Worm (Caenorhabditis elegans) whole organism, late embryonic: ENCODE results near the gene cbp-1.
A peak's percentile ranks its signal among the peaks of the same experiment; 100 is the strongest.

ENCODE experiments used
- C38D4.7 ChIP-seq: fragments of 200-800 bp; sonication (Bioruptor generic); optimal IDR thresholded peaks from 2 replicates; lab custom pipeline; 2018; ENCODE audit warnings: mild to moderate bottlenecking, missing genetic modification characterization, moderate library complexity, missing compliant biosample characterization
- K02D7.2 ChIP-seq: sonication (generic microtip); optimal IDR thresholded peaks from 2 replicates; lab custom pipeline; 2017; ENCODE audit warnings: mild to moderate bottlenecking, missing genetic modification characterization, missing compliant biosample characterization
- K09A11.1 ChIP-seq: sonication (generic microtip); optimal IDR thresholded peaks from 2 replicates; lab custom pipeline; 2017; ENCODE audit warnings: antibody characterized with exemption, mild to moderate bottlenecking, missing genetic modification characterization, missing compliant biosample characterization; ENCODE audit not compliant: insufficient read depth
- ahr-1 ChIP-seq: sonication (generic microtip); optimal IDR thresholded peaks from 2 replicates; lab custom pipeline; 2016; ENCODE audit warnings: missing genetic modification characterization, missing compliant biosample characterization
- ceh-14 ChIP-seq: sonication (generic microtip); optimal IDR thresholded peaks from 2 replicates; lab custom pipeline; 2016; ENCODE audit warnings: missing genotype, missing genetic modification characterization, missing compliant biosample characterization
- ceh-24 ChIP-seq: sonication (generic microtip); optimal IDR thresholded peaks from 2 replicates; lab custom pipeline; 2016; ENCODE audit warnings: mild to moderate bottlenecking, missing genetic modification characterization, missing compliant biosample characterization
- ceh-34 ChIP-seq: sonication (generic microtip); optimal IDR thresholded peaks from 2 replicates; lab custom pipeline; 2016; ENCODE audit warnings: mild to moderate bottlenecking, missing genetic modification characterization, missing compliant biosample characterization
- ceh-45 ChIP-seq: fragments of 200-800 bp; sonication (Bioruptor generic); IDR thresholded peaks from 2 replicates; pipeline ENCODE4 v1.3.6; 2022; ENCODE audit warnings: missing genetic modification reagents, missing genetic modification characterization, missing compliant biosample characterization
- ceh-48 ChIP-seq: sonication (generic microtip); optimal IDR thresholded peaks from 2 replicates; lab custom pipeline; 2016; ENCODE audit warnings: missing genetic modification characterization, inconsistent platforms, missing compliant biosample characterization
- ceh-6 ChIP-seq: fragments of 200-800 bp; sonication (Bioruptor generic); optimal IDR thresholded peaks from 2 replicates; lab custom pipeline; 2018; ENCODE audit warnings: mild to moderate bottlenecking, missing genetic modification characterization, missing compliant biosample characterization
- dve-1 ChIP-seq: sonication (generic microtip); optimal IDR thresholded peaks from 2 replicates; lab custom pipeline; 2017; ENCODE audit warnings: antibody characterized with exemption, mild to moderate bottlenecking, missing genetic modification characterization, missing compliant biosample characterization
- elt-2 ChIP-seq: sonication (generic microtip); optimal IDR thresholded peaks from 2 replicates; lab custom pipeline; 2016; ENCODE audit warnings: missing genetic modification reagents, missing genetic modification characterization, missing compliant biosample characterization
- elt-4 ChIP-seq: sonication (generic microtip); optimal IDR thresholded peaks from 2 replicates; lab custom pipeline; 2016; ENCODE audit warnings: missing genetic modification characterization, missing compliant biosample characterization
- ets-4 ChIP-seq: sonication (generic microtip); optimal IDR thresholded peaks from 2 replicates; lab custom pipeline; 2016; ENCODE audit warnings: missing genetic modification characterization, missing compliant biosample characterization
- eyg-1 ChIP-seq: sonication (generic microtip); optimal IDR thresholded peaks from 2 replicates; lab custom pipeline; 2016; ENCODE audit warnings: missing genotype, missing genetic modification characterization, missing compliant biosample characterization
- fkh-10 ChIP-seq: fragments of 150-350 bp; optimal IDR thresholded peaks from 2 replicates; lab custom pipeline; 2014; ENCODE audit warnings: missing biosample characterization, missing genetic modification reagents, missing genetic modification characterization
- fkh-6 ChIP-seq: sonication (generic microtip); optimal IDR thresholded peaks from 2 replicates; lab custom pipeline; 2016; ENCODE audit warnings: missing genetic modification characterization, missing compliant biosample characterization
- hlh-6 ChIP-seq: sonication (generic microtip); optimal IDR thresholded peaks from 2 replicates; lab custom pipeline; 2016; ENCODE audit warnings: missing genotype, missing genetic modification characterization, missing compliant biosample characterization
- hlh-8 ChIP-seq: sonication (generic microtip); optimal IDR thresholded peaks from 2 replicates; lab custom pipeline; 2016; ENCODE audit warnings: missing genotype, missing genetic modification characterization, missing compliant biosample characterization
- lim-6 ChIP-seq: sonication (generic microtip); optimal IDR thresholded peaks from 2 replicates; lab custom pipeline; 2016; ENCODE audit warnings: missing genetic modification characterization, missing compliant biosample characterization
- madf-2 ChIP-seq: sonication (generic microtip); optimal IDR thresholded peaks from 2 replicates; lab custom pipeline; 2017; ENCODE audit warnings: missing genetic modification characterization, missing compliant biosample characterization
- nfya-1 ChIP-seq: sonication (generic microtip); optimal IDR thresholded peaks from 2 replicates; lab custom pipeline; 2017; ENCODE audit warnings: missing genetic modification characterization, mild to moderate bottlenecking, missing compliant biosample characterization, antibody characterized with exemption, moderate library complexity
- npax-4 ChIP-seq: sonication (generic microtip); optimal IDR thresholded peaks from 2 replicates; lab custom pipeline; 2016; ENCODE audit warnings: missing genetic modification characterization, missing compliant biosample characterization
- pax-1 ChIP-seq: fragments of 150-350 bp; optimal IDR thresholded peaks from 2 replicates; lab custom pipeline; 2014; ENCODE audit warnings: missing biosample characterization, missing genetic modification characterization
- pha-2 ChIP-seq: sonication (generic microtip); optimal IDR thresholded peaks from 2 replicates; lab custom pipeline; 2017; ENCODE audit warnings: mild to moderate bottlenecking, missing genetic modification characterization, missing compliant biosample characterization
- ref-2 ChIP-seq: sonication (generic microtip); optimal IDR thresholded peaks from 2 replicates; lab custom pipeline; 2016; ENCODE audit warnings: missing genetic modification characterization, missing compliant biosample characterization
- sox-2 ChIP-seq: fragments of 200-800 bp; sonication (Bioruptor generic); IDR thresholded peaks from 2 replicates; pipeline ENCODE4 v1.3.6; 2022; ENCODE audit warnings: missing genetic modification reagents, missing genetic modification characterization, missing compliant biosample characterization
- syd-9 ChIP-seq: sonication (generic microtip); optimal IDR thresholded peaks from 2 replicates; lab custom pipeline; 2016; ENCODE audit warnings: mild to moderate bottlenecking, missing genetic modification characterization, moderate library complexity, missing compliant biosample characterization
- tbx-7 ChIP-seq: sonication (generic microtip); optimal IDR thresholded peaks from 2 replicates; lab custom pipeline; 2016; ENCODE audit warnings: missing genotype, missing genetic modification characterization, missing compliant biosample characterization
- ttx-3 ChIP-seq: sonication (generic microtip); optimal IDR thresholded peaks from 2 replicates; lab custom pipeline; 2016; ENCODE audit warnings: missing genetic modification reagents, missing genetic modification characterization, missing compliant biosample characterization
- unc-3 ChIP-seq, 2 experiments: fragments of 200-800 bp in 1 of 2; sonication (Bioruptor generic) in 1 of 2; sonication (generic microtip) in 1 of 2; conservative IDR thresholded peaks in 1 of 2; optimal IDR thresholded peaks in 1 of 2; 2 replicates each; pipeline versions ENCODE4 v1.3.6 to Lab custom; 2016 to 2022; ENCODE audit warnings: missing compliant biosample characterization in 2 of 2, missing genetic modification characterization in 2 of 2, missing genetic modification reagents in 1 of 2
- ztf-16 ChIP-seq: sonication (generic microtip); optimal IDR thresholded peaks from 2 replicates; lab custom pipeline; 2017; ENCODE audit warnings: missing genetic modification characterization, missing compliant biosample characterization

The cbp-1 gene

DNA sequence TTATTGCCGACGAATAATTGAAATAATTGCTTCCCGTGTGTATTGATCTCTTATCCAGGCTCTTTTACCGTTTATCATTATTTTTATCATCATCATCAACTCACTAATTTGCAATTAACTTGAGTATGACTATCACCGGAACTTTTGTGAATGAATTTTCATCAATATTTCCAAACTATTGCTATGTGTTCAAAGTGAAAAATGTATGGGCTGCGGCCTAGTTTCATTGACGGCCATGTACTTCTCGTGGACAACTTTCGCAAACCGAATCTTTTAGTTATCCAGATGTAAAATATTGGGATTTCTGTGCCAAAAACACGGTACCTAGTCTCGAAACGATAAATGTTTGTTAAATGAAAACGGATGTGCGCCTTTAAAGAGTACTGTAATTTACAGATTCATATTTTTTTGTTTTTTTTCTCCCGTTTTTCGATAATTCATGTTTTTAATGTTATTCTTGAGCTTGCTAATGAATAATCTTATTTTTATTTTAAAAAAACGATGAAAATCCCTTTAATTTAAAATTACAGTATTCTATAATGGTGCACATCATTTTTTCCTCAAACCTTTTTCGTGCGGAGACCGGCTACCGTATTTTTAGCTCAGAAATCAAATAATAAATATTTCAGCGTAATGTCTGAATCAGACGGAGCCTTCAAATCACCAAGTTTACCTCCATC is 32.3 kb downstream of the cbp-1 start, which contains the start of gene ZK632.2:
TSS of gene ZK632.2 (plus strand) at position 630 of the 680 bp plus-strand sequence.
- no peak for TF ChIP-seq C38D4.7 (GFP tag; lab: Kevin White, UChicago)
- no peak for TF ChIP-seq madf-2 (tag; lab: Kevin White, UChicago)
- TF ChIP-seq fkh-10 (GFP tag; lab: Kevin White, UChicago), result no peak
- no peak for TF ChIP-seq ceh-14 (tag; lab: Kevin White, UChicago)
- TF ChIP-seq ahr-1 (tag; lab: Kevin White, UChicago), result no peak
- TF ChIP-seq elt-2 (tag; lab: Kevin White, UChicago), result no peak
- no peak for TF ChIP-seq ceh-24 (tag; lab: Kevin White, UChicago)
- TF ChIP-seq K09A11.1 (tag; lab: Kevin White, UChicago), result no peak
- no peak for TF ChIP-seq npax-4 (tag; lab: Kevin White, UChicago)
- no peak for TF ChIP-seq dve-1 (tag; lab: Kevin White, UChicago)
- TF ChIP-seq ceh-6 (GFP tag; lab: Kevin White, UChicago), result no peak
- no peak for TF ChIP-seq ceh-34 (tag; lab: Kevin White, UChicago)
- no peak for TF ChIP-seq eyg-1 (tag; lab: Kevin White, UChicago)
- TF ChIP-seq hlh-8 (tag; lab: Kevin White, UChicago), result no peak
- TF ChIP-seq fkh-6 (tag; lab: Kevin White, UChicago), result no peak
- TF ChIP-seq hlh-6 (tag; lab: Kevin White, UChicago), result no peak
- no peak for TF ChIP-seq unc-3 (GFP tag; conservative IDR thresholded peaks at IDR 0.05; lab: Robert Waterston, UW)
- TF ChIP-seq unc-3 (tag; optimal IDR thresholded peaks at IDR 0.05; lab: Kevin White, UChicago), result no peak
- TF ChIP-seq ceh-48 (tag; lab: Kevin White, UChicago), result no peak
- no peak for TF ChIP-seq ref-2 (tag; lab: Kevin White, UChicago)
- TF ChIP-seq, all 69 proteins: peak for 0

DNA sequence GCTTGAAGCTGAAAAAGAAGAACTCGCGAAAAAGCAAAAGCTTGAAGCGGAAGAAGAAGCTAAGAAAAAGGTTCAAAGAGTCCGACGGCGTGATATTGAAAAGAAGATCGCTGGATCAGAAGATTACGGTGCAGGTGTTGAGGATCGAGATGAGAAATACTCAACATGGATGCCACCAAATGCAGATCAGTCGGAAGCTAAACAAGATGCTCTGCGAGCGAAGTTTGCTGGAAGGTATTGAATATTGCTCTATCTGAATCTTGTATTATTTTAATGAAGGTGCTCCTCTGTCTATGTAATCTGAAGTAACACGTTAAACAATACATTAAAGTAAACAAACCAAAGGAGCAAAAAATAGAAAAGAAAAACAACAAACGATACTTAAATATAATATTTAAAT is 35.7 kb downstream of the cbp-1 start:
- TF ChIP-seq ztf-16 (tag; lab: Kevin White, UChicago) (no peak), K02D7.2 (tag; lab: Kevin White, UChicago) (no peak), pha-2 (tag; lab: Kevin White, UChicago) (no peak), tbx-7 (tag; lab: Kevin White, UChicago) (no peak), elt-4 (tag; lab: Kevin White, UChicago) (no peak), fkh-10 (GFP tag; lab: Kevin White, UChicago) (no peak), nfya-1 (no peak), pax-1 (tag; lab: Kevin White, UChicago) (no peak)

DNA sequence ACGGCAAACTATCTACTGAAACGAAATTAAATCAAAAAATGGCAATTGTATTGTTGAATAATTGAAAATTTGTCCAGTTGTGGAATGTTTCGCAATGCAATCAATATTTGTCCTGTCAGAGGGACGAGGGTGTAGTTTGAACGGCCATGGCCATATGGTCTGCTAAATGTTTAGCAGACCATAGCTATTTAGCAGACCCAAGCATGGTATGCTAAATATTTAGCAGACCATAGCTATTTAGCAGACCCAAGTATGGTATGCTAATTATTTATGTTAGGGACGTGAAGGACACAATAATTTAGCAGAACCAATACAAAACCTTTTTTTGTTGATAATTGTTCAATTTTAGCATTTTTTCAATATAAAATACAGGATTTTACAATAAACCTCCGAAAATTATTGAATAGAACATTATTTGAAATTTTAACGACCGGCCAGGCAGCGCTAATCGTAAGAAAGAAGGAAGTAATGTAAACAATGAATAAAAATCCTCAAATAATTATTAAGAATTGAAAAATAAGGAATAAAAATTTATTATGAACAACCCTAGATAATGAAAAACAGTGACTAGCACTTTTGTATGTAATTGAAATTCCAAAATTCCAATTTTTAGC is 38.8 kb downstream of the cbp-1 start, which contains the start of gene riok-3:
TSS of gene riok-3 (minus strand) at position 15 of the 614 bp plus-strand sequence.
- TF ChIP-seq ceh-48 (tag; lab: Kevin White, UChicago) (peak; percentile 13), ttx-3 (no peak)

DNA sequence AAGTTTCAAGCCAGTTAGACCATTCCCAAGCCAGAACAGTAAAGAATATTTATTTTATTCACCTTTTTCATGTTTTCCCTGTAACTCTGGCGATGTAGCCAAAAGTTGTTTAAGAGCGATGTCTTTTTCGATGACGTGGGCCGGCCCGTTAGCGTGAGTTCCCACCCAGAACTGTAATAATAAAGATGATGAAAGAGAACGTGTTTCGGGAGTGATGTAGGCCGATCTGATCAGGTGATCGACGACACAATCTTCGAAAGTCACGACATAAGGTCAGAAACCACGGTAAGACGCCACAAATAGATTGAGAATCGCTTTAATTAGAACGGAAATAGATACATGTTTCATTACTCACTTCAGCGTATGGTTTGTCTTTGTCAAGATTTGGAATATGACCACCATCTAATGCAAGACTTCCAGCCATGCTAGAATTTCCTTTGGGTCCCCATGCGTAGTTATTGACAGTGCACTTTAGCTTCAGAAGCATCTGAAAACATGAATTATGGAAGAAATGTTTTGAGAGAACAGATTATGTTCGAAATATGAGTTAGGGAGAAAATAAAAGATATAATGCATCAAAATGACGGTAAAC is 40.8 kb downstream of the cbp-1 start, which contains the start of gene ZK632.4:
TSS of gene ZK632.4 (minus strand) at position 487 of the 592 bp plus-strand sequence.
- TF ChIP-seq ceh-45 (GFP tag; lab: Robert Waterston, UW), result no peak
- TF ChIP-seq sox-2 (GFP tag; lab: Robert Waterston, UW), result no peak
- TF ChIP-seq nfya-1, result no peak
- TF ChIP-seq ets-4 (tag; lab: Kevin White, UChicago), result no peak
- TF ChIP-seq ceh-6 (GFP tag; lab: Kevin White, UChicago), result no peak
- no peak for TF ChIP-seq elt-2 (tag; lab: Kevin White, UChicago)
- no peak for TF ChIP-seq syd-9 (tag; lab: Kevin White, UChicago)
- TF ChIP-seq lim-6 (tag; lab: Kevin White, UChicago), result no peak
- no peak for TF ChIP-seq elt-4 (tag; lab: Kevin White, UChicago)
- no peak for TF ChIP-seq dve-1 (tag; lab: Kevin White, UChicago)
- TF ChIP-seq ceh-24 (tag; lab: Kevin White, UChicago), result no peak
